Worm (Caenorhabditis elegans): ENCODE measurements around the gene C29F5.1.

Gene C29F5.1

DNA sequence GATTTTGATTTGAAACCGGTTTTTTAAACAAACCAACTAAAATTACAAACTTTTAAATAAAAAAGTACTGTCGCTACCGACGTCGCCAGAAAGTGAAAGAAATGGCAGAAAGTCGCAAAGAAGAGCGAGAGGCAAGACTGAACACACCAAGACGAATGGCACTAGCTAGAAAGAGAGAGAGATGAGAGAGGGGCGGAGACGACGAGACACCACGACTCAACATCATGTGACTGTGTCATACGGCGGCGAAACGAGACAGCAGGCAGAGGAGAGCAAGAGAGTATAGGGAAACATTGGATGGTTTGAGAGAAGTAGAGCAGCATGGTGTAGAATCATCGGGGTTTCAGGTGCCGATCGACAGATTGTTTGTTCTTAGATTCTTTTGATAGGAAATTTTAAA is 45.0 kb downstream of the C29F5.1 start (continued):
- TF ChIP-seq madf-8 (GFP tag; conservative IDR thresholded peaks at IDR 0.05): no peak
- peak; percentile 85 for TF ChIP-seq mcd-1 (GFP tag; IDR thresholded peaks at IDR 0.05)
- TF ChIP-seq egrh-3 (GFP tag; IDR thresholded peaks at IDR 0.05): peak; percentile 53; the same call in 1 of the 2 replicates
- no peak for TF ChIP-seq attf-3 (GFP tag; conservative IDR thresholded peaks at IDR 0.05)
- peak; percentile 54; the same call in 1 of the 2 replicates for TF ChIP-seq dox-1 (GFP tag; IDR thresholded peaks at IDR 0.05)
- TF ChIP-seq dpff-1 (tag; optimal IDR thresholded peaks at IDR 0.05): no peak
- no peak for TF ChIP-seq F37B4.10 (GFP tag; IDR thresholded peaks at IDR 0.05)
- peak in 1 of 2 experiments; percentile 71 for TF ChIP-seq let-607 (tag; optimal IDR thresholded peaks at IDR 0.05)
- TF ChIP-seq ztf-26 (tag; optimal IDR thresholded peaks at IDR 0.05): peak; percentile 67
- TF ChIP-seq Y95B8A.8 (GFP tag; IDR thresholded peaks at IDR 0.05): 0 out of 2 replicates have a peak, but pooled peaks have one; percentile 11
- peak; percentile 57; the same call in 1 of the 2 replicates for TF ChIP-seq nfyb-1 (GFP tag; IDR thresholded peaks at IDR 0.05)
- TF ChIP-seq nfya-1 (tag; optimal IDR thresholded peaks at IDR 0.05; ENCODE audit: borderline replicate concordance, insufficient read depth): no peak
- TF ChIP-seq him-1 (tag; optimal IDR thresholded peaks at IDR 0.05): no peak
- TF ChIP-seq fkh-3 (tag; optimal IDR thresholded peaks at IDR 0.05): no peak
- TF ChIP-seq lin-26 (GFP tag; IDR thresholded peaks at IDR 0.05): peak; percentile 72; the same call in 1 of the 2 replicates
- no peak for TF ChIP-seq F57A8.1 (GFP tag; optimal IDR thresholded peaks at IDR 0.05)
- no peak for TF ChIP-seq rec-8 (tag; optimal IDR thresholded peaks at IDR 0.05)
- TF ChIP-seq hlh-26 (GFP tag; conservative IDR thresholded peaks at IDR 0.05): no peak
- no peak for TF ChIP-seq snpc-4 (GFP tag; optimal IDR thresholded peaks at IDR 0.05)
- peak in 3 of 4 experiments; percentile 4 to 56 (median 53) for TF ChIP-seq snpc-4 (tag; optimal IDR thresholded peaks at IDR 0.05)
- TF ChIP-seq rpc-1 (optimal IDR thresholded peaks at IDR 0.05): no peak
- no peak for TF ChIP-seq rpc-1 (tag; optimal IDR thresholded peaks at IDR 0.05)
- TF ChIP-seq T07F8.4 (tag; optimal IDR thresholded peaks at IDR 0.05): no peak
- peak; percentile 87 for TF ChIP-seq ceh-27 (GFP tag; optimal IDR thresholded peaks at IDR 0.05)
- no peak for TF ChIP-seq snpc-3.4 (tag; optimal IDR thresholded peaks at IDR 0.05)
- no peak for TF ChIP-seq F49E8.2 (tag; optimal IDR thresholded peaks at IDR 0.05; ENCODE audit: insufficient read depth)
- TF ChIP-seq Y79H2A.3 (GFP tag; conservative IDR thresholded peaks at IDR 0.05): no peak
- peak; percentile 53 for TF ChIP-seq tbp1 (GFP tag; optimal IDR thresholded peaks at IDR 0.05)
- no peak for TF ChIP-seq sea-2 (GFP tag; IDR thresholded peaks at IDR 0.05)
- TF ChIP-seq bed-1 (GFP tag; IDR thresholded peaks at IDR 0.05): no peak
- no peak for TF ChIP-seq lsy-27 (tag; optimal IDR thresholded peaks at IDR 0.05; ENCODE audit: borderline replicate concordance, insufficient read depth)
- peak; percentile 65 for TF ChIP-seq cebp-1 (GFP tag; IDR thresholded peaks at IDR 0.05)
- peak; percentile 87 for TF ChIP-seq cebp-1 (tag; optimal IDR thresholded peaks at IDR 0.05)
- TF ChIP-seq egl-44 (GFP tag; IDR thresholded peaks at IDR 0.05): peak; percentile 81
- no peak for TF ChIP-seq ztf-22 (GFP tag; optimal IDR thresholded peaks at IDR 0.05)
- TF ChIP-seq tlf-1 (GFP tag; optimal IDR thresholded peaks at IDR 0.05): peak; percentile 64
- TF ChIP-seq nhr-179 (tag; optimal IDR thresholded peaks at IDR 0.05): no peak
- peak; percentile 88 for TF ChIP-seq unc-62 (GFP tag; optimal IDR thresholded peaks at IDR 0.05)
- TF ChIP-seq die-1 (tag; optimal IDR thresholded peaks at IDR 0.05): peak; percentile 35
- peak; percentile 52 for TF ChIP-seq F22D6.2 (tag; optimal IDR thresholded peaks at IDR 0.05)
- no peak for TF ChIP-seq bed-2 (GFP tag; IDR thresholded peaks at IDR 0.05)
- no peak for TF ChIP-seq zim-3 (tag; optimal IDR thresholded peaks at IDR 0.05)
- TF ChIP-seq mel-28 (tag; optimal IDR thresholded peaks at IDR 0.05; ENCODE audit: borderline replicate concordance): no peak
- peak; percentile 64 for TF ChIP-seq chd-7 (tag; optimal IDR thresholded peaks at IDR 0.05)
- TF ChIP-seq snpc-1.3 (tag; optimal IDR thresholded peaks at IDR 0.05; ENCODE audit: insufficient read depth): no peak
- peak; percentile 79 for TF ChIP-seq pha-4 (tag; optimal IDR thresholded peaks at IDR 0.05)
- TF ChIP-seq attf-5 (GFP tag; optimal IDR thresholded peaks at IDR 0.05): peak; percentile 82
- TF ChIP-seq nhr-90 (tag; optimal IDR thresholded peaks at IDR 0.05): no peak

All from whole organism, young adult.